Fruit fly (Drosophila melanogaster): Measurements from ENCODE around the gene Sps2.

Sps2 gene

DNA sequence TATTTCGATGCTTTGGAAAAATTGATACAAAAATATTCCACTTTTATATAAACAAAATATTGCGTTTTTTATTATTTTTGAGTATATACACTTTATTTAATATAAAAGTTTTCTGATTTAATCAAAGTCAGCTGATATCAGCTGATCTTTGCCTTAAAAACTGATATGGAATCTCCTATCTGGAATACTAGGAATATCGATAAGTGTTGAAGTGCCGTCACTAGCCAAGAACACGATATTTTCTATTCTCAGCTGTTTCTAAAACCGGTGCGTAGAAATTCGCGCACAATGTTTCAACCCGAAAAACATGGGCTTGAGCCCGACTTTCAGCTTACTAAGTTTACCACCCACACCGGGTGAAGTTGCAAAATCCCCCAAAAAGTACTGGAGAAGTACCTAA lies at the start of gene Sps2:
TSS of gene Sps2 (plus strand) at position 124 of the 400 bp plus-strand sequence.
- no peak for TF ChIP-seq CG7045 (GFP tag; optimal IDR thresholded peaks at IDR 0.05)
- TF ChIP-seq kay (GFP tag; ENCODE audit: borderline replicate concordance): no peak
- peak; percentile 12 for TF ChIP-seq CG14711 (tag; optimal IDR thresholded peaks at IDR 0.05)
- TF ChIP-seq Mnt (GFP tag; optimal IDR thresholded peaks at IDR 0.05): peak; percentile 22
- TF ChIP-seq bab1 (GFP tag; optimal IDR thresholded peaks at IDR 0.05): peak; percentile 69
- peak; percentile 19 for TF ChIP-seq CG11617 (GFP tag; optimal IDR thresholded peaks at IDR 0.05)
- TF ChIP-seq cic (GFP tag; optimal IDR thresholded peaks at IDR 0.05): peak; percentile 16
- peak; percentile 15 for TF ChIP-seq CG7101 (tag; optimal IDR thresholded peaks at IDR 0.05)
- no peak for TF ChIP-seq cnc (optimal IDR thresholded peaks at IDR 0.05)
- no peak for TF ChIP-seq pad (GFP tag; optimal IDR thresholded peaks at IDR 0.05)
- no peak for TF ChIP-seq CG5204 (GFP tag; optimal IDR thresholded peaks at IDR 0.05)
- TF ChIP-seq CG12768 (GFP tag; optimal IDR thresholded peaks at IDR 0.05): no peak
- TF ChIP-seq tj (GFP tag; optimal IDR thresholded peaks at IDR 0.05): peak; percentile 25
- TF ChIP-seq Hr96 (GFP tag; optimal IDR thresholded peaks at IDR 0.05): no peak

DNA sequence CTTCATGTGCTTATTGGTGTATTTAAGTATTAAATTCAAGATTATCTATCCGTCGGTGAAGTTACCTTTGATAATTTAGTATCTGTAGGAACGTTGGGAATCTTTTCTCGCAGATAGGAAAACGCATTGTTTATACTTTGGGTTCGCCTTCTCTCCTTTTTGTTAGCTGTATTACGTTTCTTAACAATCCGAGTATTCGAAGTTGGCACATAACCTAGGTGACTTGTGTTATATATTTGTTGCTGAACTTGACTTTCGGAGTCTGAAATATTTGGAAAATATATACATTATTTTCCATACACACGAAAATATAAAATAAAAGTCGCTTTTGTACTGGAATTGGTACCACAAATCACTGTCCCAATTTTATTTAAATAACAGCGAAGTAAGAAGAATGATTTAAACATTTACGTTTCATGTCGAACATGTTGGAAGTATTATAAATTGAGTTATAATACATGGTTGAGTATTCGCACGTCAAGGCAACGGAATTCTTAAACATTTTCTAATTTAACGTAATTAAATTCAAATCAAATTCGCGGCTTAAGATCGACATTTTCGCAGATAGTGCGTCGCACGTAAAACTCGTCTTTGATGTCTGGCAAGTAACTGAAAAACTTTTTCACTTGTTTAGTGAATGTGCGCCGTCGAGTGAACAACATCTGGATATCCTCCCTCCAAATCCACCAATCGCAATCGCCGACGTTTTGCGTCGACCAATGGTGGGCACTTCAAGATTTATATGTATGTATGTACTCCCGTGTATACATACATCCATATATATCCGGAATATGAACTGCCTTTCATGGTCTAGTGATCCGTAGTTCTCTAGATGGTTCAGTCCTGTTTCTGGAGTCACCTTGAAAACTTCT lies 47.4 kb upstream of the Sps2 start, which contains the start of gene Hand:
TSS of gene Hand (minus strand) at position 588 of the 872 bp plus-strand sequence.
- no peak for TF ChIP-seq Mnt (GFP tag; optimal IDR thresholded peaks at IDR 0.05)
- TF ChIP-seq kay (GFP tag; ENCODE audit: borderline replicate concordance): peak; percentile 93

- TF ChIP-seq tj (GFP tag; optimal IDR thresholded peaks at IDR 0.05) (peak; percentile 4), kay (GFP tag; ENCODE audit: borderline replicate concordance) (peak; percentile 75), CG33017 (tag; optimal IDR thresholded peaks at IDR 0.05) (no peak), toe (GFP tag; optimal IDR thresholded peaks at IDR 0.05) (no peak), CG11617 (GFP tag; optimal IDR thresholded peaks at IDR 0.05) (no peak), cic (GFP tag; optimal IDR thresholded peaks at IDR 0.05) (no peak), CG7045 (GFP tag; optimal IDR thresholded peaks at IDR 0.05) (no peak)
Measured at dm6 chr2L:10298306-10298705, 44.1 kb upstream of the Sps2 start.

dm6 chr2L:10299077-10299809 lies 43.2 kb upstream of the Sps2 start:
- TF ChIP-seq tj (GFP tag; optimal IDR thresholded peaks at IDR 0.05) (peak; percentile 30), kay (GFP tag; ENCODE audit: borderline replicate concordance) (peak; percentile 93), ovo (GFP tag; optimal IDR thresholded peaks at IDR 0.05) (no peak)

- TF ChIP-seq CG5204 (GFP tag; optimal IDR thresholded peaks at IDR 0.05) (no peak), CG7101 (tag; optimal IDR thresholded peaks at IDR 0.05) (peak; percentile 73), CG14711 (tag; optimal IDR thresholded peaks at IDR 0.05) (peak; percentile 63), toe (GFP tag; optimal IDR thresholded peaks at IDR 0.05) (no peak), CG7045 (GFP tag; optimal IDR thresholded peaks at IDR 0.05) (peak; percentile 21), CG11617 (GFP tag; optimal IDR thresholded peaks at IDR 0.05) (peak; percentile 70), cic (GFP tag; optimal IDR thresholded peaks at IDR 0.05) (no peak), Mnt (GFP tag; optimal IDR thresholded peaks at IDR 0.05) (no peak), tj (GFP tag; optimal IDR thresholded peaks at IDR 0.05) (peak; percentile 2), bab1 (GFP tag; optimal IDR thresholded peaks at IDR 0.05) (peak; percentile 62), Crg-1 (GFP tag; optimal IDR thresholded peaks at IDR 0.05) (peak; percentile 5), CG33017 (tag; optimal IDR thresholded peaks at IDR 0.05) (peak; percentile 55)
Measured at dm6 chr2L:10299810-10300147, 42.6 kb upstream of the Sps2 start, which contains the start of gene CYLD. TSS of gene CYLD (minus strand) at chr2L:10299847.

DNA sequence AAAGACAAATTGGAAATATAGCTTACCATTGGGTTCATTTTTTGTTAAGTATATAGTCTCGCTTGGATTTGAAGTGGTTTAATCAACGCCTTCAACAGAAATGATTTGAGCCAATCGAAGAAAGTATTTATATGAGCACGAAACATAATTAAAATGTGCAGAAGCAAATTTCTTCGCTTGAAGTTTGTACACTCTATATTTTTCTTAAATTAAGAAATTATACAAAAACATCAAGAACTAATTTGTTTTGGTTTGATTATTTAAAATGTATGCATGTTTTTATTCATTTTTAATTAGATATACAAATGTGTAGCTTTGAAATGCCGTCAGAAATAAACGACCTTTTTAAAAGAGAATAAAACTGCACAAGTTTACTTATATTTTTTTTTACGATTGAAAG lies 40.5 kb upstream of the Sps2 start, which contains the start of gene CG13138:
TSS of gene CG13138 (minus strand) at position 101 of the 400 bp plus-strand sequence.
- TF ChIP-seq CG5204 (GFP tag; optimal IDR thresholded peaks at IDR 0.05): no peak
- TF ChIP-seq CG33017 (tag; optimal IDR thresholded peaks at IDR 0.05): no peak
- TF ChIP-seq Hr96 (GFP tag; optimal IDR thresholded peaks at IDR 0.05): no peak
- TF ChIP-seq CG7045 (GFP tag; optimal IDR thresholded peaks at IDR 0.05): no peak
- TF ChIP-seq Mnt (GFP tag; optimal IDR thresholded peaks at IDR 0.05): no peak

- TF ChIP-seq CG14711 (tag; optimal IDR thresholded peaks at IDR 0.05): peak; percentile 28
- TF ChIP-seq bab1 (GFP tag; optimal IDR thresholded peaks at IDR 0.05): peak; percentile 61
- TF ChIP-seq Clk (GFP tag; optimal IDR thresholded peaks at IDR 0.05): no peak
- TF ChIP-seq CG7101 (tag; optimal IDR thresholded peaks at IDR 0.05): no peak
- peak; percentile 79 for TF ChIP-seq Mnt (GFP tag; optimal IDR thresholded peaks at IDR 0.05)
- no peak for TF ChIP-seq cnc (optimal IDR thresholded peaks at IDR 0.05)
- peak; percentile 67 for TF ChIP-seq kay (GFP tag; ENCODE audit: borderline replicate concordance)
- no peak for TF ChIP-seq cic (GFP tag; optimal IDR thresholded peaks at IDR 0.05)
- no peak for TF ChIP-seq pad (GFP tag; optimal IDR thresholded peaks at IDR 0.05)
- peak; percentile 12 for TF ChIP-seq CG33017 (tag; optimal IDR thresholded peaks at IDR 0.05)
- TF ChIP-seq CG11617 (GFP tag; optimal IDR thresholded peaks at IDR 0.05): no peak
Measured at dm6 chr2L:10303786-10304185, 38.6 kb upstream of the Sps2 start, which contains the start of gene nmd. TSS of gene nmd (minus strand) at chr2L:10303947.

Measured in whole organism, adult.